Worm (Caenorhabditis elegans) whole organism, early embryonic: ENCODE data around the gene C54D10.5.

Experiments
- B0310.2 ChIP-seq: sonication (generic microtip); optimal IDR thresholded peaks from 2 replicates; lab custom pipeline; 2016; ENCODE audit warnings: mild to moderate bottlenecking, missing genetic modification characterization, missing compliant biosample characterization
- ama-1 ChIP-seq: fragments of 150-350 bp; optimal IDR thresholded peaks from 2 replicates; lab custom pipeline; 2014
- ceh-36 ChIP-seq: sonication (generic microtip); optimal IDR thresholded peaks from 2 replicates; lab custom pipeline; 2016; ENCODE audit warnings: missing genetic modification characterization, inconsistent platforms, missing compliant biosample characterization
- ets-7 ChIP-seq: sonication (generic microtip); optimal IDR thresholded peaks from 2 replicates; lab custom pipeline; 2016; ENCODE audit warnings: missing genotype, missing genetic modification characterization, missing compliant biosample characterization
- hmg-4 ChIP-seq: fragments of 200-800 bp; sonication (Bioruptor generic); optimal IDR thresholded peaks from 2 replicates; lab custom pipeline; 2018; ENCODE audit warnings: mild to moderate bottlenecking, missing genetic modification characterization, missing compliant biosample characterization
- hnd-1 ChIP-seq: sonication (generic microtip); optimal IDR thresholded peaks from 2 replicates; lab custom pipeline; 2016; ENCODE audit warnings: missing genetic modification characterization, missing compliant biosample characterization
- pes-1 ChIP-seq: fragments of 200-800 bp; sonication (Bioruptor generic); IDR thresholded peaks from 2 replicates; pipeline ENCODE4 v1.3.6; 2022; ENCODE audit warnings: missing genetic modification reagents, missing genetic modification characterization, missing compliant biosample characterization
- sea-1 ChIP-seq: fragments of 200-800 bp; sonication (Bioruptor generic); conservative IDR thresholded peaks from 2 replicates; pipeline ENCODE4 v1.3.6; 2022; ENCODE audit warnings: missing genetic modification characterization, missing compliant biosample characterization
- tbx-11 ChIP-seq: fragments of 200-800 bp; sonication (Bioruptor generic); IDR thresholded peaks from 2 replicates; pipeline ENCODE4 v1.3.6; 2022; ENCODE audit warnings: missing genetic modification characterization, missing compliant biosample characterization
- tbx-37 ChIP-seq: fragments of 200-800 bp; sonication (Bioruptor generic); conservative IDR thresholded peaks from 2 replicates; pipeline ENCODE4 v1.3.6; 2022; ENCODE audit warnings: missing genetic modification reagents, missing genetic modification characterization, missing compliant biosample characterization

- TF ChIP-seq B0310.2 (tag; lab: Kevin White, UChicago) (no peak), hnd-1 (tag; lab: Kevin White, UChicago) (no peak), tbx-11 (GFP tag; lab: Robert Waterston, UW) (no peak), hmg-4 (no peak), ceh-36 (no peak), pes-1 (GFP tag; lab: Robert Waterston, UW) (no peak), sea-1 (GFP tag; lab: Robert Waterston, UW) (no peak), tbx-37 (GFP tag; lab: Robert Waterston, UW) (no peak), ama-1 (no peak), ets-7 (no peak)
Observed at ce11 chrV:12412321-12412720, 16.8 kb upstream of the C54D10.5 start.
